Worm (Caenorhabditis elegans): Measurements from ENCODE around the gene nuc-1.
A peak's percentile ranks its signal among the peaks of the same experiment; 100 is the strongest.

The nuc-1 gene

ce11 chrX:9539294-9540030 lies at the start of gene nuc-1:
Gene nuc-1, plus strand, starts transcription at chrX:9539905.
- peak; percentile 53 for TF ChIP-seq nhr-85 (tag)
- no peak for TF ChIP-seq C34B4.2 (tag; optimal IDR thresholded peaks at IDR 0.05)
- no peak for TF ChIP-seq grh-1 (GFP tag; IDR thresholded peaks at IDR 0.05)
- no peak for TF ChIP-seq jun-1 (tag; optimal IDR thresholded peaks at IDR 0.05)
- TF ChIP-seq dsc-1 (tag; optimal IDR thresholded peaks at IDR 0.05): no peak
- TF ChIP-seq tlp-1 (tag; optimal IDR thresholded peaks at IDR 0.05): peak; percentile 38
- TF ChIP-seq nhr-28 (tag; optimal IDR thresholded peaks at IDR 0.05): no peak
- no peak for TF ChIP-seq lin-15B (tag; optimal IDR thresholded peaks at IDR 0.05)
- TF ChIP-seq nhr-19 (GFP tag; conservative IDR thresholded peaks at IDR 0.05): no peak
- TF ChIP-seq elt-2 (tag; optimal IDR thresholded peaks at IDR 0.05): peak; percentile 75
- TF ChIP-seq pax-3 (tag; optimal IDR thresholded peaks at IDR 0.05): no peak
- no peak for TF ChIP-seq fkh-8 (tag; optimal IDR thresholded peaks at IDR 0.05)
- no peak for TF ChIP-seq sptf-1 (tag; optimal IDR thresholded peaks at IDR 0.05)
- TF ChIP-seq elt-3 (tag; optimal IDR thresholded peaks at IDR 0.05): no peak
- TF ChIP-seq lin-13 (GFP tag; optimal IDR thresholded peaks at IDR 0.05): no peak
- no peak for TF ChIP-seq efl-1 (optimal IDR thresholded peaks at IDR 0.05)
- peak in 1 of 2 experiments; percentile 69 for TF ChIP-seq efl-1 (GFP tag; optimal IDR thresholded peaks at IDR 0.05 in 1 of 2)
- no peak for TF ChIP-seq nhr-77 (tag; optimal IDR thresholded peaks at IDR 0.05)
- no peak for TF ChIP-seq xbp-1 (tag; optimal IDR thresholded peaks at IDR 0.05)
- TF ChIP-seq aly-2 (tag; optimal IDR thresholded peaks at IDR 0.05): no peak
- TF ChIP-seq rnt-1 (tag; optimal IDR thresholded peaks at IDR 0.05): no peak
- no peak for TF ChIP-seq nhr-20 (tag; optimal IDR thresholded peaks at IDR 0.05)
- no peak for TF ChIP-seq nhr-90 (tag; optimal IDR thresholded peaks at IDR 0.05; ENCODE audit: poor library complexity)
- peak; percentile 13 for TF ChIP-seq lin-14 (GFP tag; optimal IDR thresholded peaks at IDR 0.05)
- TF ChIP-seq lsy-2 (tag; optimal IDR thresholded peaks at IDR 0.05): no peak

- TF ChIP-seq nhr-77 (tag; optimal IDR thresholded peaks at IDR 0.05) (no peak), hlh-4 (tag; optimal IDR thresholded peaks at IDR 0.05) (no peak), ets-5 (GFP tag; IDR thresholded peaks at IDR 0.05) (no peak), C04F5.9 (tag; optimal IDR thresholded peaks at IDR 0.05) (no peak), elt-2 (tag; optimal IDR thresholded peaks at IDR 0.05) (no peak), nhr-85 (tag) (peak; percentile 79), unc-30 (tag; optimal IDR thresholded peaks at IDR 0.05) (no peak), lin-14 (GFP tag; optimal IDR thresholded peaks at IDR 0.05) (peak; percentile 48), efl-3 (GFP tag; optimal IDR thresholded peaks at IDR 0.05) (no peak), ceh-82 (tag; optimal IDR thresholded peaks at IDR 0.05) (no peak), ztf-11 (tag; optimal IDR thresholded peaks at IDR 0.05) (no peak), blmp-1 (tag; optimal IDR thresholded peaks at IDR 0.05) (peak; percentile 43), unc-98 (GFP tag; IDR thresholded peaks at IDR 0.05) (no peak), elt-3 (tag; optimal IDR thresholded peaks at IDR 0.05) (peak in 4 of 6 experiments; percentile 13 to 57 (median 44)), pax-3 (tag; optimal IDR thresholded peaks at IDR 0.05) (no peak), grh-1 (GFP tag; IDR thresholded peaks at IDR 0.05) (peak; percentile 50; the same call in 1 of the 2 replicates), mep-1 (tag; optimal IDR thresholded peaks at IDR 0.05) (no peak), rnt-1 (tag; optimal IDR thresholded peaks at IDR 0.05) (no peak), lin-35 (GFP tag; optimal IDR thresholded peaks at IDR 0.05) (no peak), lin-13 (GFP tag; optimal IDR thresholded peaks at IDR 0.05) (no peak), fkh-4 (tag; optimal IDR thresholded peaks at IDR 0.05; ENCODE audit: borderline replicate concordance) (no peak), lin-15B (tag; optimal IDR thresholded peaks at IDR 0.05) (no peak), vab-15 (tag; optimal IDR thresholded peaks at IDR 0.05) (no peak), F16B12.6 (tag; optimal IDR thresholded peaks at IDR 0.05) (no peak), unc-86 (tag; optimal IDR thresholded peaks at IDR 0.05) (no peak), zip-4 (GFP tag; optimal IDR thresholded peaks at IDR 0.05) (no peak), snu-23 (GFP tag; optimal IDR thresholded peaks at IDR 0.05) (peak; percentile 25), ceh-63 (GFP tag; optimal IDR thresholded peaks at IDR 0.05) (no peak), xbp-1 (tag; optimal IDR thresholded peaks at IDR 0.05) (no peak), nhr-11 (tag; optimal IDR thresholded peaks at IDR 0.05) (no peak), mdl-1 (tag; optimal IDR thresholded peaks at IDR 0.05) (no peak), lir-3 (tag; optimal IDR thresholded peaks at IDR 0.05; ENCODE audit: poor library complexity) (no peak), egl-13 (tag; optimal IDR thresholded peaks at IDR 0.05) (no peak), swsn-7 (tag; optimal IDR thresholded peaks at IDR 0.05) (no peak), pqm-1 (tag; optimal IDR thresholded peaks at IDR 0.05) (no peak), unc-62 (GFP tag; optimal IDR thresholded peaks at IDR 0.05) (no peak)
Observed at ce11 chrX:9491439-9491838, 48.3 kb upstream of the nuc-1 start.
